Fruit fly (Drosophila melanogaster): Measurements from ENCODE around the gene CG31156.

CG31156 gene

DNA sequence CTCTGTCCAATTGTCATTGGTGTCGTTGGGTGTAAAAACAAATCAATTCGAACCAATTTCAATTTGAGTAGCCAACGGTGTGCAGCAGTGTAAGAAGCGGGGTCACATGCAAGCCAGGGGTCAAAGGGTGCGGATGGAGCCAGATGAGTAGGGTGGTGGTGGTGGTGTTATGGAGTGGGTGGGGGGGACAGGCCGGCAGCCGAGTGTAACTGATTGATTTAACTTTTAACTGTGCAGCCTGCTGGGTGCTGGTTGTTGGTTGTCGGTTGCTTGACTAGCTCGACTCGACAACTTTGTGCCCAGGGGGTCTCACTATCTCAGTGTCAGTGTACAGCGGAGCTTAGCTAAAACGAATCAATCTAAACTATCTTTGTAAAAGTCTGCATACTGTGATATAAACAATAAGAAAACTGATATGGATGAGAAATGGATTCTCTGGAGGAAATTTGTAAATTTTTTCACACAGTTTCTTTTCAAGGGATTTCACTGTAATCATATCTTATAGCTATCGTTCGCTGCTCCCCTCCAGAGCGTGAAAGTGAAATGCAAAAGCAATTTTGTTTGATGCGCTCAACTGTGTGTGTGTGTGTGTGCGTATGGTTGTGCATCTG is 16.0 kb downstream of the CG31156 start (continued):
- TF ChIP-seq run (tag; optimal IDR thresholded peaks at IDR 0.05) (peak; percentile 28), CG10979 (tag; optimal IDR thresholded peaks at IDR 0.05) (peak; percentile 77), aop (GFP tag; IDR thresholded peaks at IDR 0.05) (0 out of 2 replicates have a peak, but pooled peaks have one; percentile 5), Ets65A (GFP tag) (peak; percentile 85), sens-2 (GFP tag; IDR thresholded peaks at IDR 0.05) (peak; percentile 69), lbe (GFP tag; optimal IDR thresholded peaks at IDR 0.05) (no peak), CG34376 (GFP tag; optimal IDR thresholded peaks at IDR 0.05) (no peak), Awh (GFP tag; IDR thresholded peaks at IDR 0.05) (peak; percentile 86), CG7271 (tag; optimal IDR thresholded peaks at IDR 0.05) (no peak), cwo (GFP tag; optimal IDR thresholded peaks at IDR 0.05) (peak; percentile 27), CG8765 (GFP tag; IDR thresholded peaks at IDR 0.05) (no peak), grau (tag; optimal IDR thresholded peaks at IDR 0.05) (peak; percentile 94), org-1 (GFP tag; optimal IDR thresholded peaks at IDR 0.05) (peak; percentile 53), CG7556 (GFP tag; optimal IDR thresholded peaks at IDR 0.05) (peak; percentile 65), Ets97D (GFP tag; optimal IDR thresholded peaks at IDR 0.05) (peak; percentile 13), Sry-δ (GFP tag; optimal IDR thresholded peaks at IDR 0.05) (peak; percentile 29), bcd (GFP tag; optimal IDR thresholded peaks at IDR 0.05) (no peak), CG10565 (GFP tag; optimal IDR thresholded peaks at IDR 0.05) (no peak), CG3847 (GFP tag; IDR thresholded peaks at IDR 0.05) (peak; percentile 59), Lhr (GFP tag; optimal IDR thresholded peaks at IDR 0.05) (no peak), Atf-2 (GFP tag; optimal IDR thresholded peaks at IDR 0.05) (peak; percentile 61), HLH54F (GFP tag; optimal IDR thresholded peaks at IDR 0.05) (peak; percentile 15), CG7357 (GFP tag; IDR thresholded peaks at IDR 0.05) (peak; percentile 34; the same call in 1 of the 3 replicates), CG13775 (GFP tag; optimal IDR thresholded peaks at IDR 0.05) (peak; percentile 7), ase (GFP tag; IDR thresholded peaks at IDR 0.05) (peak; percentile 65; the same call in 1 of the 3 replicates), Mrtf (GFP tag; IDR thresholded peaks at IDR 0.05) (0 out of 3 replicates have a peak, but pooled peaks have one; percentile 9), Rx (GFP tag; IDR thresholded peaks at IDR 0.05) (peak; percentile 70), CrebB (tag; optimal IDR thresholded peaks at IDR 0.05) (peak; percentile 11), CG18764 (GFP tag; optimal IDR thresholded peaks at IDR 0.05) (no peak), CG31388 (GFP tag; optimal IDR thresholded peaks at IDR 0.05) (peak; percentile 20), esg (GFP tag; conservative IDR thresholded peaks at IDR 0.05) (peak; percentile 70), nom (GFP tag; optimal IDR thresholded peaks at IDR 0.05) (no peak), Pdp1 (GFP tag; optimal IDR thresholded peaks at IDR 0.05) (peak; percentile 4 to 84), dati (GFP tag; IDR thresholded peaks at IDR 0.05) (peak; percentile 54; the same call in 1 of the 2 replicates), CG8281 (tag; optimal IDR thresholded peaks at IDR 0.05) (peak; percentile 10), knrl (GFP tag; IDR thresholded peaks at IDR 0.05; ENCODE audit: partially characterized antibody) (no peak), odd (GFP tag; optimal IDR thresholded peaks at IDR 0.05) (peak; percentile 66), CG4360 (GFP tag; IDR thresholded peaks at IDR 0.05) (peak; percentile 32; the same call in 1 of the 2 replicates), CG8944 (GFP tag; optimal IDR thresholded peaks at IDR 0.05) (peak; percentile 56), Dek (tag; optimal IDR thresholded peaks at IDR 0.05) (peak; percentile 11), CG1529 (GFP tag; optimal IDR thresholded peaks at IDR 0.05) (peak; percentile 69), CG10209 (GFP tag; optimal IDR thresholded peaks at IDR 0.05) (peak; percentile 55), ken (GFP tag; IDR thresholded peaks at IDR 0.05) (peak; percentile 89), danr (GFP tag; IDR thresholded peaks at IDR 0.05) (peak; percentile 59), CG10959 (GFP tag; IDR thresholded peaks at IDR 0.05) (peak; percentile 56), Oli (tag; optimal IDR thresholded peaks at IDR 0.05) (peak; percentile 79), ttk (GFP tag; IDR thresholded peaks at IDR 0.05) (peak; percentile 87), mam (GFP tag; optimal IDR thresholded peaks at IDR 0.05) (peak; percentile 73), HLHmδ (GFP tag; optimal IDR thresholded peaks at IDR 0.05) (no peak), Trl (optimal IDR thresholded peaks at IDR 0.05) (no peak), Trl (GFP tag; optimal IDR thresholded peaks at IDR 0.05) (peak; percentile 57)
